Worm (Caenorhabditis elegans) whole organism, L4 larva: Measurements from ENCODE around the gene F34H10.3.

ENCODE experiments used
- F10B5.3 ChIP-seq: sonication (generic microtip); optimal IDR thresholded peaks from 2 replicates; lab custom pipeline; 2016; ENCODE audit warnings: mild to moderate bottlenecking, missing genetic modification characterization, missing compliant biosample characterization
- F26F4.8 ChIP-seq: fragments of 200-800 bp; sonication (Bioruptor generic); conservative IDR thresholded peaks from 2 replicates; pipeline ENCODE4 v1.3.6; 2022; ENCODE audit warnings: missing genetic modification characterization, missing compliant biosample characterization
- Y5F2A.4 ChIP-seq: fragments of 200-800 bp; sonication (Bioruptor generic); optimal IDR thresholded peaks from 2 replicates; lab custom pipeline; 2018; ENCODE audit warnings: mild to moderate bottlenecking, missing genetic modification characterization, missing compliant biosample characterization
- aha-1 ChIP-seq: fragments of 150-350 bp; peaks from one replicate; lab custom pipeline; 2014; ENCODE audit warnings: missing biosample characterization, missing genetic modification characterization
- aly-2 ChIP-seq: sonication (generic microtip); optimal IDR thresholded peaks from 2 replicates; lab custom pipeline; 2018; ENCODE audit warnings: missing biosample characterization, missing genetic modification characterization
- ceh-82 ChIP-seq: sonication (generic microtip); optimal IDR thresholded peaks from 2 replicates; lab custom pipeline; 2017; ENCODE audit warnings: missing biosample characterization, missing genetic modification characterization
- ctbp-1 ChIP-seq: fragments of 200-800 bp; sonication (Bioruptor generic); IDR thresholded peaks from 2 replicates; pipeline ENCODE4 v1.3.6; 2022; ENCODE audit warnings: missing genetic modification reagents, missing genetic modification characterization, missing compliant biosample characterization
- daf-12 ChIP-seq: fragments of 150-350 bp; optimal IDR thresholded peaks from 2 replicates; lab custom pipeline; 2014; ENCODE audit warnings: missing biosample characterization, missing genetic modification reagents, missing genetic modification characterization
- dmd-6 ChIP-seq: fragments of 200-800 bp; sonication (Bioruptor generic); IDR thresholded peaks from 2 replicates; pipeline ENCODE4 v1.3.6; 2022; ENCODE audit warnings: missing genetic modification reagents, missing genetic modification characterization, missing compliant biosample characterization
- dmd-8 ChIP-seq: fragments of 200-800 bp; sonication (Bioruptor generic); IDR thresholded peaks from 2 replicates; pipeline ENCODE4 v1.3.6; 2022; ENCODE audit warnings: missing genetic modification characterization, missing compliant biosample characterization
- dmd-9 ChIP-seq: fragments of 200-800 bp; sonication (Bioruptor generic); IDR thresholded peaks from 2 replicates; pipeline ENCODE4 v1.3.6; 2022; ENCODE audit warnings: missing genetic modification reagents, missing genetic modification characterization, missing compliant biosample characterization
- duxl-1 ChIP-seq: sonication (generic microtip); optimal IDR thresholded peaks from 2 replicates; lab custom pipeline; 2016; ENCODE audit warnings: mild to moderate bottlenecking, missing genetic modification characterization, moderate library complexity, missing compliant biosample characterization; ENCODE audit not compliant: poor library complexity
- fkh-10 ChIP-seq: fragments of 150-350 bp; optimal IDR thresholded peaks from 2 replicates; lab custom pipeline; 2014; ENCODE audit warnings: missing biosample characterization, missing genetic modification reagents, missing genetic modification characterization
- gei-8 ChIP-seq: fragments of 200-800 bp; sonication (Bioruptor generic); optimal IDR thresholded peaks from 2 replicates; lab custom pipeline; 2018; ENCODE audit warnings: mild to moderate bottlenecking, missing genetic modification characterization, missing compliant biosample characterization
- hlh-11 ChIP-seq: fragments of 200-800 bp; sonication (Bioruptor generic); optimal IDR thresholded peaks from 2 replicates; lab custom pipeline; 2018; ENCODE audit warnings: mild to moderate bottlenecking, missing genetic modification characterization, missing compliant biosample characterization
- hlh-30 ChIP-seq: sonication (generic microtip); optimal IDR thresholded peaks from 2 replicates; lab custom pipeline; 2017; ENCODE audit warnings: antibody characterized with exemption, mild to moderate bottlenecking, missing genetic modification characterization, missing compliant biosample characterization; ENCODE audit not compliant: insufficient read depth
- hmg-1.1 ChIP-seq: fragments of 200-800 bp; sonication (Bioruptor generic); IDR thresholded peaks from 2 replicates; pipeline ENCODE4 v1.3.6; 2022; ENCODE audit warnings: missing genetic modification reagents, missing genetic modification characterization, missing compliant biosample characterization
- lin-1 ChIP-seq: fragments of 200-800 bp; sonication (Bioruptor generic); IDR thresholded peaks from 2 replicates; pipeline ENCODE4 v1.3.6; 2022; ENCODE audit warnings: missing genetic modification reagents, missing genetic modification characterization, missing compliant biosample characterization
- lin-38 ChIP-seq: fragments of 200-800 bp; sonication (Bioruptor generic); IDR thresholded peaks from 2 replicates; pipeline ENCODE4 v1.3.6; 2022; ENCODE audit warnings: missing genetic modification reagents, missing genetic modification characterization, missing compliant biosample characterization
- lin-39 ChIP-seq: fragments of 150-350 bp; optimal IDR thresholded peaks from 2 replicates; lab custom pipeline; 2014; ENCODE audit warnings: missing biosample characterization, missing genetic modification reagents, missing genetic modification characterization
- lir-3 ChIP-seq: sonication (generic microtip); optimal IDR thresholded peaks from 2 replicates; lab custom pipeline; 2016; ENCODE audit warnings: mild to moderate bottlenecking, missing genetic modification characterization, missing compliant biosample characterization
- lsy-2 ChIP-seq, 2 experiments: fragments of 150-350 bp in 1 of 2; sonication (generic microtip) in 1 of 2; optimal IDR thresholded peaks; 2 replicates each; lab custom pipeline; 2014 to 2017; ENCODE audit warnings: missing biosample characterization in 2 of 2, missing genetic modification characterization in 2 of 2
- madf-5 ChIP-seq, 2 experiments: fragments of 200-800 bp; sonication (Bioruptor generic); IDR thresholded peaks; 2 replicates each; pipeline ENCODE4 v1.3.6; 2022; ENCODE audit warnings: missing compliant biosample characterization in 2 of 2, missing genetic modification characterization in 2 of 2
- madf-9 ChIP-seq: fragments of 200-800 bp; sonication (Bioruptor generic); conservative IDR thresholded peaks from 2 replicates; pipeline ENCODE4 v1.3.6; 2022; ENCODE audit warnings: missing genetic modification reagents, missing genetic modification characterization, missing compliant biosample characterization
- mdl-1 ChIP-seq, 2 experiments: fragments of 150-350 bp in 1 of 2; sonication (generic microtip) in 1 of 2; optimal IDR thresholded peaks; 2 replicates each; lab custom pipeline; 2014 to 2017; ENCODE audit warnings: missing biosample characterization in 2 of 2, missing genetic modification characterization in 2 of 2
- mdt-29 ChIP-seq: fragments of 200-800 bp; sonication (Bioruptor generic); IDR thresholded peaks from 2 replicates; pipeline ENCODE4 v1.3.6; 2022; ENCODE audit warnings: missing genetic modification reagents, missing genetic modification characterization, missing compliant biosample characterization
- mes-2 ChIP-seq: sonication (generic microtip); optimal IDR thresholded peaks from 2 replicates; lab custom pipeline; 2016; ENCODE audit warnings: missing genotype, mild to moderate bottlenecking, missing genetic modification characterization, missing compliant biosample characterization; ENCODE audit not compliant: poor library complexity, severe bottlenecking
- nhr-10 ChIP-seq: fragments of 150-350 bp; optimal IDR thresholded peaks from 2 replicates; lab custom pipeline; 2014; ENCODE audit warnings: missing biosample characterization, missing genetic modification characterization
- nhr-11 ChIP-seq: fragments of 150-350 bp; optimal IDR thresholded peaks from 2 replicates; lab custom pipeline; 2014; ENCODE audit warnings: missing biosample characterization, missing genetic modification characterization
- nhr-237 ChIP-seq: sonication (generic microtip); optimal IDR thresholded peaks from 2 replicates; lab custom pipeline; 2017; ENCODE audit warnings: missing biosample characterization, missing genetic modification characterization
- nhr-25 ChIP-seq: sonication (generic microtip); optimal IDR thresholded peaks from 2 replicates; lab custom pipeline; 2017; ENCODE audit warnings: missing genetic modification characterization, mild to moderate bottlenecking, missing compliant biosample characterization, antibody characterized with exemption, moderate library complexity, borderline replicate concordance; ENCODE audit not compliant: insufficient read depth
- nhr-28 ChIP-seq: fragments of 150-350 bp; optimal IDR thresholded peaks from 2 replicates; lab custom pipeline; 2014; ENCODE audit warnings: missing biosample characterization, missing genetic modification characterization
- nhr-41 ChIP-seq: fragments of 200-800 bp; sonication (Bioruptor generic); IDR thresholded peaks from 2 replicates; pipeline ENCODE4 v1.3.6; 2022; ENCODE audit warnings: missing genetic modification reagents, missing genetic modification characterization, missing compliant biosample characterization
- unc-130 ChIP-seq: sonication (generic microtip); optimal IDR thresholded peaks from 2 replicates; lab custom pipeline; 2016; ENCODE audit warnings: missing genetic modification reagents, missing genetic modification characterization, missing compliant biosample characterization
- unc-39 ChIP-seq: sonication (generic microtip); optimal IDR thresholded peaks from 2 replicates; lab custom pipeline; 2017; ENCODE audit warnings: missing biosample characterization, missing genetic modification characterization
- vab-7 ChIP-seq: fragments of 200-800 bp; sonication (Bioruptor generic); IDR thresholded peaks from 2 replicates; pipeline ENCODE4 v1.3.6; 2022; ENCODE audit warnings: missing genetic modification reagents, missing genetic modification characterization, missing compliant biosample characterization
- zag-1 ChIP-seq: fragments of 150-350 bp; optimal IDR thresholded peaks from 2 replicates; lab custom pipeline; 2014; ENCODE audit warnings: missing biosample characterization, missing genetic modification characterization
- zip-2 ChIP-seq: fragments of 150-350 bp; optimal IDR thresholded peaks from 2 replicates; lab custom pipeline; 2014; ENCODE audit warnings: missing biosample characterization, missing genetic modification characterization

The F34H10.3 gene

ce11 chrX:9668554-9668953 lies 33.7 kb upstream of the F34H10.3 start, which contains the start of gene T14B1.1 (continued):
- TF ChIP-seq unc-130 (GFP tag; lab: Kevin White, UChicago) (no peak), daf-12 (tag; lab: Kevin White, UChicago) (no peak), fkh-10 (GFP tag; lab: Kevin White, UChicago) (peak; percentile 59), mes-2 (tag; lab: Kevin White, UChicago) (no peak), nhr-41 (no peak), lin-38 (GFP tag; lab: Robert Waterston, UW) (no peak), gei-8 (no peak), aha-1 (tag; lab: Kevin White, UChicago) (peak; percentile 98), duxl-1 (no peak), Y5F2A.4 (GFP tag; lab: Kevin White, UChicago) (no peak), aly-2 (tag; lab: Kevin White, UChicago) (no peak), mdl-1 (tag; optimal IDR thresholded peaks at IDR 0.05; lab: Kevin White, UChicago) (peak; percentile 2 to 69), hmg-1.1 (GFP tag; lab: Robert Waterston, UW) (peak; percentile 52; the same call in 1 of the 2 replicates), zip-2 (tag; lab: Kevin White, UChicago) (no peak), vab-7 (GFP tag; lab: Robert Waterston, UW) (no peak), ceh-82 (no peak), F10B5.3 (tag; lab: Kevin White, UChicago) (no peak), madf-9 (no peak), hlh-30 (no peak)

- no peak for TF ChIP-seq aly-2 (tag; lab: Kevin White, UChicago)
- no peak for TF ChIP-seq madf-5 (GFP tag; IDR thresholded peaks at IDR 0.05; lab: Robert Waterston, UW)
- TF ChIP-seq hlh-30 = peak; percentile 22
- no peak for TF ChIP-seq unc-130 (GFP tag; lab: Kevin White, UChicago)
- peak; percentile 43 for TF ChIP-seq hlh-11
- 0 out of 2 replicates have a peak, but pooled peaks have one; percentile 13 for TF ChIP-seq dmd-6 (GFP tag; lab: Robert Waterston, UW)
- TF ChIP-seq nhr-11 = peak; percentile 11
- TF ChIP-seq gei-8 = no peak
- peak; percentile 61 for TF ChIP-seq nhr-28 (tag; lab: Kevin White, UChicago)
These were observed 32.6 kb upstream of the F34H10.3 start for ce11 chrX:9667391-9667790.

ce11 chrX:9665944-9666343 lies 31.1 kb upstream of the F34H10.3 start:
- TF ChIP-seq duxl-1 (no peak), dmd-8 (no peak), aha-1 (tag; lab: Kevin White, UChicago) (peak; percentile 93)

ce11 chrX:9656772-9657171 lies 21.9 kb upstream of the F34H10.3 start:
- TF ChIP-seq aha-1 (tag; lab: Kevin White, UChicago) (peak; percentile 91), nhr-237 (tag; lab: Kevin White, UChicago) (no peak)

ce11 chrX:9654232-9654631 lies 19.4 kb upstream of the F34H10.3 start:
- TF ChIP-seq ctbp-1 = no peak
- TF ChIP-seq aly-2 (tag; lab: Kevin White, UChicago) = no peak
- TF ChIP-seq F26F4.8 = no peak
- no peak for TF ChIP-seq zag-1 (tag; lab: Kevin White, UChicago)
- TF ChIP-seq nhr-10 (tag; lab: Kevin White, UChicago) = no peak
- TF ChIP-seq mdt-29 = no peak
- no peak for TF ChIP-seq daf-12 (tag; lab: Kevin White, UChicago)
- no peak for TF ChIP-seq nhr-25 (tag; lab: Kevin White, UChicago)
- no peak for TF ChIP-seq nhr-41
- TF ChIP-seq lin-1 = no peak
- TF ChIP-seq lin-39 = no peak
- TF ChIP-seq lsy-2 (tag; optimal IDR thresholded peaks at IDR 0.05; lab: Kevin White, UChicago) = no peak
- no peak for TF ChIP-seq unc-39
- no peak for TF ChIP-seq dmd-9 (GFP tag; lab: Robert Waterston, UW)
- no peak for TF ChIP-seq lir-3 (tag; lab: Kevin White, UChicago)
- TF ChIP-seq F10B5.3 (tag; lab: Kevin White, UChicago) = no peak
- TF ChIP-seq, all 104 proteins: peak for 0
